Worm (Caenorhabditis elegans) whole organism, L1 larva: ENCODE measurements around the gene prx-19.

Experiments
- C04F5.9 ChIP-seq: sonication (generic microtip); optimal IDR thresholded peaks from 2 replicates; lab custom pipeline; 2016; ENCODE audit warnings: missing genetic modification characterization, missing compliant biosample characterization
- C34B4.2 ChIP-seq: sonication (generic microtip); optimal IDR thresholded peaks from 2 replicates; lab custom pipeline; 2017; ENCODE audit warnings: mild to moderate bottlenecking, missing genetic modification characterization, missing compliant biosample characterization
- F16B12.6 ChIP-seq: fragments of 150-350 bp; optimal IDR thresholded peaks from 2 replicates; lab custom pipeline; 2014; ENCODE audit warnings: missing biosample characterization, missing genetic modification characterization
- Y116A8C.19 ChIP-seq: sonication (generic microtip); optimal IDR thresholded peaks from 2 replicates; lab custom pipeline; 2016; ENCODE audit warnings: missing compliant biosample characterization, missing genetic modification characterization, borderline replicate concordance
- alr-1 ChIP-seq: fragments of 200-800 bp; sonication (Bioruptor generic); optimal IDR thresholded peaks from 2 replicates; lab custom pipeline; 2018; ENCODE audit warnings: borderline replicate concordance, mild to moderate bottlenecking, missing genetic modification characterization, missing compliant biosample characterization
- aly-2 ChIP-seq: fragments of 150-350 bp; optimal IDR thresholded peaks from 2 replicates; lab custom pipeline; 2014; ENCODE audit warnings: missing biosample characterization, missing genetic modification characterization
- ceh-82 ChIP-seq, 3 experiments: fragments of 150-350 bp in 1 of 3; sonication (generic microtip) in 2 of 3; optimal IDR thresholded peaks; 2 replicates each; lab custom pipeline; 2014 to 2017; ENCODE audit warnings: missing biosample characterization in 3 of 3, missing genetic modification characterization in 3 of 3
- ceh-90 ChIP-seq: sonication (generic microtip); optimal IDR thresholded peaks from 2 replicates; lab custom pipeline; 2016; ENCODE audit warnings: missing genetic modification characterization, missing compliant biosample characterization
- ces-1 ChIP-seq: fragments of 150-350 bp; optimal IDR thresholded peaks from 2 replicates; lab custom pipeline; 2014; ENCODE audit warnings: missing biosample characterization, missing genetic modification reagents, missing genetic modification characterization
- dpl-1 ChIP-seq, 3 experiments: fragments of 150-350 bp in 2 of 3; sonication (generic microtip) in 1 of 3; optimal IDR thresholded peaks; 2 replicates each; lab custom pipeline; 2014 to 2017; ENCODE audit warnings: missing biosample characterization in 3 of 3, missing genetic modification characterization in 3 of 3, missing genetic modification reagents in 3 of 3
- dsc-1 ChIP-seq: sonication (generic microtip); optimal IDR thresholded peaks from 2 replicates; lab custom pipeline; 2016; ENCODE audit warnings: mild to moderate bottlenecking, missing genetic modification characterization, missing compliant biosample characterization
- efl-1 ChIP-seq, 4 experiments: fragments of 150-350 bp; optimal IDR thresholded peaks in 3 of 4; peaks in 1 of 4; 1 replicate in 1 of 4; 2 replicates in 3 of 4; lab custom pipeline; 2014; ENCODE audit warnings: missing biosample characterization in 2 of 4, missing genetic modification characterization in 2 of 4, missing genetic modification reagents in 2 of 4
- efl-3 ChIP-seq: fragments of 200-800 bp; sonication (Bioruptor generic); optimal IDR thresholded peaks from 2 replicates; lab custom pipeline; 2018; ENCODE audit warnings: mild to moderate bottlenecking, missing genetic modification characterization, missing compliant biosample characterization
- egl-13 ChIP-seq: sonication (generic microtip); optimal IDR thresholded peaks from 2 replicates; lab custom pipeline; 2016; ENCODE audit warnings: missing genotype, missing genetic modification reagents, missing genetic modification characterization, missing compliant biosample characterization
- egl-27 ChIP-seq, 2 experiments: fragments of 150-350 bp in 1 of 2; sonication (generic microtip); optimal IDR thresholded peaks; 3 replicates each; lab custom pipeline; 2017 to 2018; ENCODE audit warnings: missing biosample characterization in 2 of 2, missing genetic modification characterization in 2 of 2, missing genetic modification reagents in 2 of 2
- elt-2 ChIP-seq: sonication (generic microtip); optimal IDR thresholded peaks from 2 replicates; lab custom pipeline; 2016; ENCODE audit warnings: missing genetic modification characterization, mild to moderate bottlenecking, inconsistent platforms, missing compliant biosample characterization, missing genetic modification reagents
- elt-3 ChIP-seq, 6 experiments: fragments of 150-350 bp in 1 of 6; sonication (generic microtip); optimal IDR thresholded peaks; 2 replicates each; lab custom pipeline; 2017 to 2018; ENCODE audit warnings: missing biosample characterization in 6 of 6, missing genetic modification characterization in 6 of 6, inconsistent platforms in 1 of 6
- ets-5 ChIP-seq: fragments of 200-800 bp; sonication (Bioruptor generic); IDR thresholded peaks from 2 replicates; pipeline ENCODE4 v1.3.6; 2022; ENCODE audit warnings: missing genetic modification characterization, missing compliant biosample characterization
- fkh-4 ChIP-seq: sonication (generic microtip); optimal IDR thresholded peaks from 2 replicates; lab custom pipeline; 2016; ENCODE audit warnings: missing compliant biosample characterization, missing genetic modification characterization, borderline replicate concordance
- fkh-8 ChIP-seq: sonication (generic microtip); optimal IDR thresholded peaks from 2 replicates; lab custom pipeline; 2016; ENCODE audit warnings: mild to moderate bottlenecking, missing genetic modification characterization, missing compliant biosample characterization
- hlh-4 ChIP-seq: sonication (generic microtip); optimal IDR thresholded peaks from 2 replicates; lab custom pipeline; 2016; ENCODE audit warnings: mild to moderate bottlenecking, missing genetic modification characterization, missing compliant biosample characterization
- isw-1 ChIP-seq: fragments of 200-800 bp; sonication (Bioruptor generic); IDR thresholded peaks from 2 replicates; pipeline ENCODE4 v1.3.6; 2022; ENCODE audit warnings: missing genetic modification characterization, missing compliant biosample characterization
- jun-1 ChIP-seq: fragments of 150-350 bp; optimal IDR thresholded peaks from 2 replicates; lab custom pipeline; 2014; ENCODE audit warnings: missing biosample characterization, missing genetic modification reagents, missing genetic modification characterization
- lin-15B ChIP-seq: fragments of 150-350 bp; sonication (generic microtip); optimal IDR thresholded peaks from 3 replicates; lab custom pipeline; 2014; ENCODE audit warnings: missing biosample characterization, missing genetic modification characterization
- lir-3 ChIP-seq: sonication (generic microtip); optimal IDR thresholded peaks from 2 replicates; lab custom pipeline; 2016; ENCODE audit warnings: mild to moderate bottlenecking, missing genetic modification characterization, moderate library complexity, missing compliant biosample characterization; ENCODE audit not compliant: poor library complexity
- lsy-2 ChIP-seq, 2 experiments: fragments of 150-350 bp; optimal IDR thresholded peaks; 2 replicates each; lab custom pipeline; 2014; ENCODE audit warnings: missing biosample characterization in 2 of 2, missing genetic modification characterization in 2 of 2
- mdl-1 ChIP-seq, 2 experiments: fragments of 150-350 bp; optimal IDR thresholded peaks; 2 replicates each; lab custom pipeline; 2014 to 2017; ENCODE audit warnings: missing biosample characterization in 2 of 2, missing genetic modification characterization in 2 of 2, inconsistent platforms in 1 of 2
- mep-1 ChIP-seq: fragments of 150-350 bp; optimal IDR thresholded peaks from 2 replicates; lab custom pipeline; 2014; ENCODE audit warnings: missing biosample characterization, missing genetic modification characterization
- nhr-11 ChIP-seq: fragments of 150-350 bp; optimal IDR thresholded peaks from 2 replicates; lab custom pipeline; 2014; ENCODE audit warnings: missing biosample characterization, missing genetic modification characterization
- nhr-12 ChIP-seq: sonication (generic microtip); optimal IDR thresholded peaks from 2 replicates; lab custom pipeline; 2017; ENCODE audit warnings: missing biosample characterization, missing genetic modification characterization
- nhr-19 ChIP-seq: fragments of 200-800 bp; sonication (Bioruptor generic); conservative IDR thresholded peaks from 2 replicates; pipeline ENCODE4 v1.3.6; 2022; ENCODE audit warnings: missing genetic modification characterization, missing compliant biosample characterization
- nhr-237 ChIP-seq: fragments of 150-350 bp; optimal IDR thresholded peaks from 2 replicates; lab custom pipeline; 2014; ENCODE audit warnings: missing biosample characterization, missing genetic modification characterization
- nhr-47 ChIP-seq: sonication (generic microtip); optimal IDR thresholded peaks from 2 replicates; lab custom pipeline; 2016; ENCODE audit warnings: mild to moderate bottlenecking, missing genetic modification characterization, moderate library complexity, missing compliant biosample characterization
- nhr-77 ChIP-seq: fragments of 150-350 bp; optimal IDR thresholded peaks from 2 replicates; lab custom pipeline; 2014; ENCODE audit warnings: missing biosample characterization, missing genetic modification characterization
- nhr-84 ChIP-seq: sonication (generic microtip); optimal IDR thresholded peaks from 2 replicates; lab custom pipeline; 2017; ENCODE audit warnings: missing biosample characterization, missing genetic modification characterization
- nhr-85 ChIP-seq: sonication (generic microtip); peaks from one replicate; lab custom pipeline; 2016; ENCODE audit warnings: missing genetic modification characterization, inconsistent platforms, missing compliant biosample characterization
- nhr-90 ChIP-seq: sonication (generic microtip); optimal IDR thresholded peaks from 2 replicates; lab custom pipeline; 2016; ENCODE audit warnings: mild to moderate bottlenecking, missing genetic modification characterization, missing compliant biosample characterization; ENCODE audit not compliant: poor library complexity
- pag-3 ChIP-seq: sonication (generic microtip); optimal IDR thresholded peaks from 2 replicates; lab custom pipeline; 2017; ENCODE audit warnings: missing genetic modification characterization, mild to moderate bottlenecking, missing compliant biosample characterization, antibody characterized with exemption, borderline replicate concordance; ENCODE audit not compliant: insufficient read depth
- pax-3 ChIP-seq: fragments of 200-800 bp; sonication (Bioruptor generic); optimal IDR thresholded peaks from 2 replicates; lab custom pipeline; 2018; ENCODE audit warnings: mild to moderate bottlenecking, missing genetic modification characterization, moderate library complexity, missing compliant biosample characterization
- pqm-1 ChIP-seq: sonication (generic microtip); optimal IDR thresholded peaks from 3 replicates; lab custom pipeline; 2017; ENCODE audit warnings: missing biosample characterization, missing genetic modification characterization
- skn-1 ChIP-seq: fragments of 150-350 bp; optimal IDR thresholded peaks from 2 replicates; lab custom pipeline; 2014; ENCODE audit warnings: missing biosample characterization, missing genetic modification characterization
- sox-4 ChIP-seq: sonication (generic microtip); optimal IDR thresholded peaks from 2 replicates; lab custom pipeline; 2016; ENCODE audit warnings: missing genetic modification characterization, missing compliant biosample characterization
- sptf-1 ChIP-seq: fragments of 150-350 bp; optimal IDR thresholded peaks from 2 replicates; lab custom pipeline; 2014; ENCODE audit warnings: missing biosample characterization, missing genetic modification characterization
- tbx-2 ChIP-seq: sonication (generic microtip); optimal IDR thresholded peaks from 2 replicates; lab custom pipeline; 2016; ENCODE audit warnings: missing genetic modification characterization, missing compliant biosample characterization
- unc-130 ChIP-seq: fragments of 150-350 bp; optimal IDR thresholded peaks from 2 replicates; lab custom pipeline; 2017; ENCODE audit warnings: missing biosample characterization, missing genetic modification characterization, inconsistent platforms
- unc-30 ChIP-seq: sonication (generic microtip); optimal IDR thresholded peaks from 2 replicates; lab custom pipeline; 2017; ENCODE audit warnings: missing biosample characterization, missing genetic modification characterization
- unc-62 ChIP-seq: fragments of 150-350 bp; optimal IDR thresholded peaks from 2 replicates; lab custom pipeline; 2014; ENCODE audit warnings: missing biosample characterization, missing genetic modification reagents, missing genetic modification characterization
- unc-86 ChIP-seq: sonication (generic microtip); optimal IDR thresholded peaks from 2 replicates; lab custom pipeline; 2016; ENCODE audit warnings: missing genetic modification characterization, missing compliant biosample characterization
- xbp-1 ChIP-seq: sonication (generic microtip); optimal IDR thresholded peaks from 2 replicates; lab custom pipeline; 2016; ENCODE audit warnings: missing genetic modification characterization, missing compliant biosample characterization
- zip-4 ChIP-seq: fragments of 200-800 bp; sonication (Bioruptor generic); optimal IDR thresholded peaks from 2 replicates; lab custom pipeline; 2018; ENCODE audit warnings: mild to moderate bottlenecking, missing genetic modification characterization, moderate library complexity, missing compliant biosample characterization
- ztf-11 ChIP-seq, 2 experiments: sonication (generic microtip); optimal IDR thresholded peaks; 2 replicates each; lab custom pipeline; 2016 to 2017; ENCODE audit warnings: missing genetic modification characterization in 2 of 2, missing biosample characterization in 1 of 2, missing compliant biosample characterization in 1 of 2
- ztf-4 ChIP-seq: fragments of 150-350 bp; optimal IDR thresholded peaks from 2 replicates; lab custom pipeline; 2014; ENCODE audit warnings: missing biosample characterization, missing genetic modification characterization

Gene prx-19

ce11 chrIII:8794793-8795192 lies 14.3 kb downstream of the prx-19 start (continued):
- TF ChIP-seq fkh-8 (no peak), pax-3 (tag; lab: Kevin White, UChicago) (no peak), hlh-4 (no peak), zip-4 (GFP tag; lab: Kevin White, UChicago) (no peak), lin-15B (no peak), dpl-1 (GFP tag; optimal IDR thresholded peaks at IDR 0.05; lab: Kevin White, UChicago) (peak; percentile 52 to 63 (median 61)), alr-1 (tag; lab: Kevin White, UChicago) (no peak), sptf-1 (tag; lab: Kevin White, UChicago) (no peak), C04F5.9 (tag; lab: Kevin White, UChicago) (no peak), mep-1 (peak; percentile 61), ztf-4 (peak; percentile 31), nhr-90 (tag; lab: Kevin White, UChicago) (peak; percentile 69), skn-1 (tag; lab: Kevin White, UChicago) (peak; percentile 84), ceh-90 (no peak), egl-27 (tag; optimal IDR thresholded peaks at IDR 0.05; lab: Kevin White, UChicago) (peak; percentile 30 to 56), isw-1 (GFP tag; lab: Robert Waterston, UW) (no peak), nhr-47 (tag; lab: Kevin White, UChicago) (peak; percentile 51), nhr-77 (tag; lab: Kevin White, UChicago) (peak; percentile 81), efl-1 (optimal IDR thresholded peaks at IDR 0.05; lab: Kevin White, UChicago) (peak; percentile 51 to 64), efl-1 (GFP tag; optimal IDR thresholded peaks at IDR 0.05 in 1 of 2; lab: Kevin White, UChicago) (peak in 1 of 2 experiments; percentile 3), nhr-12 (tag; lab: Kevin White, UChicago) (no peak), egl-13 (tag; lab: Kevin White, UChicago) (no peak), ets-5 (GFP tag; lab: Robert Waterston, UW) (no peak), nhr-85 (peak; percentile 95), unc-30 (tag; lab: Kevin White, UChicago) (no peak), pag-3 (tag; lab: Kevin White, UChicago) (no peak), ztf-11 (tag; optimal IDR thresholded peaks at IDR 0.05; lab: Kevin White, UChicago) (no peak), aly-2 (no peak), sox-4 (tag; lab: Kevin White, UChicago) (no peak), dsc-1 (tag; lab: Kevin White, UChicago) (no peak), efl-3 (GFP tag; lab: Kevin White, UChicago) (no peak), unc-62 (no peak), pqm-1 (no peak), tbx-2 (peak; percentile 67), lsy-2 (tag; optimal IDR thresholded peaks at IDR 0.05; lab: Kevin White, UChicago) (peak; percentile 63 to 88), ceh-82 (tag; optimal IDR thresholded peaks at IDR 0.05; lab: Kevin White, UChicago) (peak; percentile 26 to 76 (median 54)), fkh-4 (tag; lab: Kevin White, UChicago) (no peak), elt-2 (tag; lab: Kevin White, UChicago) (peak; percentile 30), unc-86 (tag; lab: Kevin White, UChicago) (no peak), jun-1 (peak; percentile 69), Y116A8C.19 (no peak), xbp-1 (tag; lab: Kevin White, UChicago) (peak; percentile 51), F16B12.6 (tag; lab: Kevin White, UChicago) (no peak), nhr-84 (tag; lab: Kevin White, UChicago) (no peak), lir-3 (no peak), nhr-237 (tag; lab: Kevin White, UChicago) (peak; percentile 68), mdl-1 (tag; optimal IDR thresholded peaks at IDR 0.05; lab: Kevin White, UChicago) (peak in 1 of 2 experiments; percentile 90), unc-130 (tag; lab: Kevin White, UChicago) (no peak), ces-1 (GFP tag; lab: Kevin White, UChicago) (no peak), C34B4.2 (tag; lab: Kevin White, UChicago) (no peak), elt-3 (tag; optimal IDR thresholded peaks at IDR 0.05; lab: Kevin White, UChicago) (peak in 3 of 6 experiments; percentile 58 to 87 (median 72)), nhr-19 (peak; percentile 74), nhr-11 (tag; lab: Kevin White, UChicago) (no peak)
